Worm (Caenorhabditis elegans) whole organism, L3 larva: ENCODE results near the gene F40G9.12.

ENCODE experiments used
- aly-2 ChIP-seq: fragments of 150-350 bp; optimal IDR thresholded peaks from 2 replicates; lab custom pipeline; 2014; ENCODE audit warnings: missing biosample characterization, missing genetic modification characterization
- ceh-82 ChIP-seq: fragments of 150-350 bp; optimal IDR thresholded peaks from 2 replicates; lab custom pipeline; 2014; ENCODE audit warnings: missing biosample characterization, missing genetic modification characterization
- daf-12 ChIP-seq: fragments of 150-350 bp; optimal IDR thresholded peaks from 2 replicates; lab custom pipeline; 2014; ENCODE audit warnings: missing biosample characterization, missing genetic modification reagents, missing genetic modification characterization
- elt-1 ChIP-seq: fragments of 150-350 bp; optimal IDR thresholded peaks from 2 replicates; lab custom pipeline; 2014; ENCODE audit warnings: missing biosample characterization, missing genetic modification characterization
- jun-1 ChIP-seq: fragments of 150-350 bp; optimal IDR thresholded peaks from 2 replicates; lab custom pipeline; 2014; ENCODE audit warnings: missing biosample characterization, missing genetic modification reagents, missing genetic modification characterization
- lin-15B ChIP-seq: fragments of 150-350 bp; optimal IDR thresholded peaks from 2 replicates; lab custom pipeline; 2014; ENCODE audit warnings: missing biosample characterization, missing genetic modification characterization
- nhr-23 ChIP-seq: fragments of 150-350 bp; optimal IDR thresholded peaks from 2 replicates; lab custom pipeline; 2014; ENCODE audit warnings: missing biosample characterization, missing genetic modification reagents, missing genetic modification characterization
- nhr-237 ChIP-seq: fragments of 150-350 bp; optimal IDR thresholded peaks from 2 replicates; lab custom pipeline; 2014; ENCODE audit warnings: missing biosample characterization, missing genetic modification characterization
- nhr-28 ChIP-seq: fragments of 150-350 bp; optimal IDR thresholded peaks from 2 replicates; lab custom pipeline; 2014; ENCODE audit warnings: missing biosample characterization, missing genetic modification characterization
- pha-4 ChIP-seq: fragments of 150-350 bp; optimal IDR thresholded peaks from 2 replicates; lab custom pipeline; 2014; ENCODE audit warnings: missing biosample characterization, missing genetic modification reagents, missing genetic modification characterization
- sea-2 ChIP-seq: fragments of 150-350 bp; sonication (generic microtip); optimal IDR thresholded peaks from 4 replicates; lab custom pipeline; 2014; ENCODE audit warnings: missing biosample characterization, missing genetic modification reagents, missing genetic modification characterization
- unc-62 ChIP-seq: fragments of 150-350 bp; sonication (generic microtip); optimal IDR thresholded peaks from 4 replicates; lab custom pipeline; 2014; ENCODE audit warnings: missing biosample characterization, missing genetic modification reagents, missing genetic modification characterization

ce11 chrIII:165390-165789 lies 6.3 kb upstream of the F40G9.12 start, which contains the start of gene F40G9.7:
- no peak for TF ChIP-seq elt-1
- no peak for TF ChIP-seq ceh-82 (tag; lab: Kevin White, UChicago)
- no peak for TF ChIP-seq unc-62
- no peak for TF ChIP-seq lin-15B (tag; lab: Kevin White, UChicago)
- TF ChIP-seq sea-2, result no peak
- TF ChIP-seq pha-4 (tag; lab: Kevin White, UChicago), result no peak
- TF ChIP-seq aly-2 (tag; lab: Kevin White, UChicago), result no peak
- TF ChIP-seq nhr-23 (tag; lab: Kevin White, UChicago), result no peak
- TF ChIP-seq nhr-237, result no peak
- TF ChIP-seq jun-1 (tag; lab: Kevin White, UChicago), result no peak
- no peak for TF ChIP-seq daf-12 (tag; lab: Kevin White, UChicago)
- TF ChIP-seq nhr-28 (tag; lab: Kevin White, UChicago), result no peak
